Worm (Caenorhabditis elegans) whole organism, L1 larva: ENCODE results near the gene B0334.20.

Experiments used
- C34B4.2 ChIP-seq: sonication (generic microtip); optimal IDR thresholded peaks from 2 replicates; lab custom pipeline; 2017; ENCODE audit warnings: mild to moderate bottlenecking, missing genetic modification characterization, missing compliant biosample characterization
- Y116A8C.19 ChIP-seq: sonication (generic microtip); optimal IDR thresholded peaks from 2 replicates; lab custom pipeline; 2016; ENCODE audit warnings: missing compliant biosample characterization, missing genetic modification characterization, borderline replicate concordance
- alr-1 ChIP-seq: fragments of 200-800 bp; sonication (Bioruptor generic); optimal IDR thresholded peaks from 2 replicates; lab custom pipeline; 2018; ENCODE audit warnings: borderline replicate concordance, mild to moderate bottlenecking, missing genetic modification characterization, missing compliant biosample characterization
- blmp-1 ChIP-seq: fragments of 150-350 bp; optimal IDR thresholded peaks from 2 replicates; lab custom pipeline; 2014; ENCODE audit warnings: missing biosample characterization, missing genetic modification characterization
- ceh-63 ChIP-seq: fragments of 200-800 bp; sonication (Bioruptor generic); optimal IDR thresholded peaks from 2 replicates; lab custom pipeline; 2018; ENCODE audit warnings: mild to moderate bottlenecking, missing genetic modification characterization, missing compliant biosample characterization
- ceh-8 ChIP-seq: fragments of 200-800 bp; sonication (Bioruptor generic); optimal IDR thresholded peaks from 2 replicates; lab custom pipeline; 2018; ENCODE audit warnings: mild to moderate bottlenecking, missing genetic modification characterization, moderate library complexity, missing compliant biosample characterization
- ceh-88 ChIP-seq: fragments of 200-800 bp; sonication (Bioruptor generic); IDR thresholded peaks from 2 replicates; pipeline ENCODE4 v1.3.6; 2022; ENCODE audit warnings: missing genetic modification characterization, missing compliant biosample characterization
- ceh-90 ChIP-seq: sonication (generic microtip); optimal IDR thresholded peaks from 2 replicates; lab custom pipeline; 2016; ENCODE audit warnings: missing genetic modification characterization, missing compliant biosample characterization
- dpl-1 ChIP-seq, 3 experiments: fragments of 150-350 bp in 2 of 3; sonication (generic microtip) in 1 of 3; optimal IDR thresholded peaks; 2 replicates each; lab custom pipeline; 2014 to 2017; ENCODE audit warnings: missing biosample characterization in 3 of 3, missing genetic modification characterization in 3 of 3, missing genetic modification reagents in 3 of 3
- dsc-1 ChIP-seq: sonication (generic microtip); optimal IDR thresholded peaks from 2 replicates; lab custom pipeline; 2016; ENCODE audit warnings: mild to moderate bottlenecking, missing genetic modification characterization, missing compliant biosample characterization
- egl-13 ChIP-seq: sonication (generic microtip); optimal IDR thresholded peaks from 2 replicates; lab custom pipeline; 2016; ENCODE audit warnings: missing genotype, missing genetic modification reagents, missing genetic modification characterization, missing compliant biosample characterization
- egl-27 ChIP-seq, 2 experiments: fragments of 150-350 bp in 1 of 2; sonication (generic microtip); optimal IDR thresholded peaks; 3 replicates each; lab custom pipeline; 2017 to 2018; ENCODE audit warnings: missing biosample characterization in 2 of 2, missing genetic modification characterization in 2 of 2, missing genetic modification reagents in 2 of 2
- elt-2 ChIP-seq: sonication (generic microtip); optimal IDR thresholded peaks from 2 replicates; lab custom pipeline; 2016; ENCODE audit warnings: missing genetic modification characterization, mild to moderate bottlenecking, inconsistent platforms, missing compliant biosample characterization, missing genetic modification reagents
- elt-3 ChIP-seq, 6 experiments: fragments of 150-350 bp in 1 of 6; sonication (generic microtip); optimal IDR thresholded peaks; 2 replicates each; lab custom pipeline; 2017 to 2018; ENCODE audit warnings: missing biosample characterization in 6 of 6, missing genetic modification characterization in 6 of 6, inconsistent platforms in 1 of 6
- ets-5 ChIP-seq: fragments of 200-800 bp; sonication (Bioruptor generic); IDR thresholded peaks from 2 replicates; pipeline ENCODE4 v1.3.6; 2022; ENCODE audit warnings: missing genetic modification characterization, missing compliant biosample characterization
- fkh-10 ChIP-seq: sonication (generic microtip); optimal IDR thresholded peaks from 2 replicates; lab custom pipeline; 2017; ENCODE audit warnings: missing biosample characterization, missing genetic modification reagents, missing genetic modification characterization
- fkh-4 ChIP-seq: sonication (generic microtip); optimal IDR thresholded peaks from 2 replicates; lab custom pipeline; 2016; ENCODE audit warnings: missing compliant biosample characterization, missing genetic modification characterization, borderline replicate concordance
- fkh-8 ChIP-seq: sonication (generic microtip); optimal IDR thresholded peaks from 2 replicates; lab custom pipeline; 2016; ENCODE audit warnings: mild to moderate bottlenecking, missing genetic modification characterization, missing compliant biosample characterization
- fos-1 ChIP-seq: fragments of 150-350 bp; optimal IDR thresholded peaks from 2 replicates; lab custom pipeline; 2014; ENCODE audit warnings: missing biosample characterization, missing genetic modification characterization
- grh-1 ChIP-seq: fragments of 200-800 bp; sonication (Bioruptor generic); IDR thresholded peaks from 2 replicates; pipeline ENCODE4 v1.3.6; 2022; ENCODE audit warnings: missing genetic modification reagents, missing genetic modification characterization, missing compliant biosample characterization
- hlh-17 ChIP-seq: fragments of 200-800 bp; sonication (Bioruptor generic); optimal IDR thresholded peaks from 2 replicates; lab custom pipeline; 2018; ENCODE audit warnings: missing genetic modification characterization, mild to moderate bottlenecking, missing compliant biosample characterization, moderate library complexity, borderline replicate concordance
- hlh-4 ChIP-seq: sonication (generic microtip); optimal IDR thresholded peaks from 2 replicates; lab custom pipeline; 2016; ENCODE audit warnings: mild to moderate bottlenecking, missing genetic modification characterization, missing compliant biosample characterization
- hpl-2 ChIP-seq: fragments of 150-350 bp; optimal IDR thresholded peaks from 2 replicates; lab custom pipeline; 2014; ENCODE audit warnings: missing biosample characterization, missing genetic modification reagents, missing genetic modification characterization
- isw-1 ChIP-seq: fragments of 200-800 bp; sonication (Bioruptor generic); IDR thresholded peaks from 2 replicates; pipeline ENCODE4 v1.3.6; 2022; ENCODE audit warnings: missing genetic modification characterization, missing compliant biosample characterization
- jun-1 ChIP-seq: fragments of 150-350 bp; optimal IDR thresholded peaks from 2 replicates; lab custom pipeline; 2014; ENCODE audit warnings: missing biosample characterization, missing genetic modification reagents, missing genetic modification characterization
- lin-13 ChIP-seq: fragments of 150-350 bp; optimal IDR thresholded peaks from 2 replicates; lab custom pipeline; 2014; ENCODE audit warnings: missing biosample characterization, missing genetic modification reagents, missing genetic modification characterization
- lin-14 ChIP-seq: fragments of 200-800 bp; sonication (Bioruptor generic); optimal IDR thresholded peaks from 2 replicates; lab custom pipeline; 2018; ENCODE audit warnings: mild to moderate bottlenecking, missing genetic modification characterization, moderate library complexity, missing compliant biosample characterization
- lin-35 ChIP-seq, 2 experiments: fragments of 150-350 bp; optimal IDR thresholded peaks; 2 replicates each; lab custom pipeline; 2014; ENCODE audit warnings: missing biosample characterization in 2 of 2, missing genetic modification characterization in 2 of 2, missing genetic modification reagents in 2 of 2
- lin-39 ChIP-seq: fragments of 150-350 bp; optimal IDR thresholded peaks from 2 replicates; lab custom pipeline; 2014; ENCODE audit warnings: missing biosample characterization, missing genetic modification reagents, missing genetic modification characterization
- lsy-2 ChIP-seq, 2 experiments: fragments of 150-350 bp; optimal IDR thresholded peaks; 2 replicates each; lab custom pipeline; 2014; ENCODE audit warnings: missing biosample characterization in 2 of 2, missing genetic modification characterization in 2 of 2
- nhr-19 ChIP-seq: fragments of 200-800 bp; sonication (Bioruptor generic); conservative IDR thresholded peaks from 2 replicates; pipeline ENCODE4 v1.3.6; 2022; ENCODE audit warnings: missing genetic modification characterization, missing compliant biosample characterization
- nhr-20 ChIP-seq: sonication (generic microtip); optimal IDR thresholded peaks from 2 replicates; lab custom pipeline; 2016; ENCODE audit warnings: mild to moderate bottlenecking, missing genetic modification characterization, missing compliant biosample characterization
- nhr-237 ChIP-seq: fragments of 150-350 bp; optimal IDR thresholded peaks from 2 replicates; lab custom pipeline; 2014; ENCODE audit warnings: missing biosample characterization, missing genetic modification characterization
- nhr-28 ChIP-seq: fragments of 150-350 bp; optimal IDR thresholded peaks from 2 replicates; lab custom pipeline; 2014; ENCODE audit warnings: missing biosample characterization, missing genetic modification characterization
- nhr-77 ChIP-seq: fragments of 150-350 bp; optimal IDR thresholded peaks from 2 replicates; lab custom pipeline; 2014; ENCODE audit warnings: missing biosample characterization, missing genetic modification characterization
- nhr-84 ChIP-seq: sonication (generic microtip); optimal IDR thresholded peaks from 2 replicates; lab custom pipeline; 2017; ENCODE audit warnings: missing biosample characterization, missing genetic modification characterization
- nhr-90 ChIP-seq: sonication (generic microtip); optimal IDR thresholded peaks from 2 replicates; lab custom pipeline; 2016; ENCODE audit warnings: mild to moderate bottlenecking, missing genetic modification characterization, missing compliant biosample characterization; ENCODE audit not compliant: poor library complexity
- pag-3 ChIP-seq: sonication (generic microtip); optimal IDR thresholded peaks from 2 replicates; lab custom pipeline; 2017; ENCODE audit warnings: missing genetic modification characterization, mild to moderate bottlenecking, missing compliant biosample characterization, antibody characterized with exemption, borderline replicate concordance; ENCODE audit not compliant: insufficient read depth
- skn-1 ChIP-seq: fragments of 150-350 bp; optimal IDR thresholded peaks from 2 replicates; lab custom pipeline; 2014; ENCODE audit warnings: missing biosample characterization, missing genetic modification characterization
- snpc-4 ChIP-seq: fragments of 150-350 bp; optimal IDR thresholded peaks from 2 replicates; lab custom pipeline; 2014; ENCODE audit warnings: missing biosample characterization, missing genetic modification characterization
- sptf-1 ChIP-seq: fragments of 150-350 bp; optimal IDR thresholded peaks from 2 replicates; lab custom pipeline; 2014; ENCODE audit warnings: missing biosample characterization, missing genetic modification characterization
- swsn-7 ChIP-seq: sonication (generic microtip); optimal IDR thresholded peaks from 2 replicates; lab custom pipeline; 2016; ENCODE audit warnings: missing genetic modification characterization, missing compliant biosample characterization
- tbx-2 ChIP-seq: sonication (generic microtip); optimal IDR thresholded peaks from 2 replicates; lab custom pipeline; 2016; ENCODE audit warnings: missing genetic modification characterization, missing compliant biosample characterization
- unc-30 ChIP-seq: sonication (generic microtip); optimal IDR thresholded peaks from 2 replicates; lab custom pipeline; 2017; ENCODE audit warnings: missing biosample characterization, missing genetic modification characterization
- unc-62 ChIP-seq: fragments of 150-350 bp; optimal IDR thresholded peaks from 2 replicates; lab custom pipeline; 2014; ENCODE audit warnings: missing biosample characterization, missing genetic modification reagents, missing genetic modification characterization
- unc-98 ChIP-seq: fragments of 200-800 bp; sonication (Bioruptor generic); IDR thresholded peaks from 2 replicates; pipeline ENCODE4 v1.3.6; 2022; ENCODE audit warnings: missing genetic modification characterization, missing compliant biosample characterization
- zag-1 ChIP-seq: fragments of 150-350 bp; optimal IDR thresholded peaks from 2 replicates; lab custom pipeline; 2014; ENCODE audit warnings: missing biosample characterization, missing genetic modification characterization

The B0334.20 gene

DNA sequence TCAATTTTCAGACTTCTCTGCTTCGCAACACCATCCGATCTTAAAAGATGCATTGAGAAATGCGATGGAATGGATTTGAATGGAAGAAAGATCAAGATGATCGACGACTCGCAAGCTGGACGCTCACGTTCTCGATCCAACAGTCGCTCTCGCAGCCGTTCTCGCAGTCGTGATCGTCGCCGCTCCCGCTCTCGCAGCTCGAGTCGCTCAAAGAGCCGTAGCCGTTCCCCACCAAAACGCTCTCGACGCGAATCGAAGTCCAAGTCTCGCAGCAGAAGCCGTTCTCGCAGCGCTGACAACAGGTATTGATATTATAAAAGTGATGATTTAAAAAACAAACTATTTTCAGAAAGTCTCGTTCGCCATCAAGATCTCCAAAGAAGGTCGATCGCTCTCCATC lies 45.1 kb downstream of the B0334.20 start:
- TF ChIP-seq swsn-7 (tag; lab: Kevin White, UChicago) = no peak
- 0 out of 2 replicates have a peak, but pooled peaks have one; percentile 6 for TF ChIP-seq grh-1 (GFP tag; lab: Robert Waterston, UW)

DNA sequence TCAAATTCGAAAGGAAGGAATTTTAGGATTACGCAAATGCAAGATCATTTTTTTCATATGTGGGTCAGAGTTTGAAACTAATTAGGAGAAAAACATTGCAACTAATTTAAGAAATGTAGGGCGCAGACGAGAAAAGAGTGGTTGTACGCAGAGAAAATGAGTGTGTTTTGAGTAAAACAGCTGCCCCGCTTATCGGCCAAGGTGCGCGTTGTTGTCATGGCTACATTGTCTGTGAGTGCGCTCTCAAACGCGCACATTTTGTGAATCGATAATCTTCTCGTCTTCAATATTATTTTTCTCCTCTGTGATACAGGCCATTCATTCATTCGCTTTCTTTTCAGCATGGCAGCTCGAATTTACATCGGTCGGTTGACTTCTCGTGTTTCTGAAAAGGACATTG lies 46.6 kb downstream of the B0334.20 start:
- TF ChIP-seq ceh-88 (GFP tag; lab: Robert Waterston, UW) (no peak), C34B4.2 (tag; lab: Kevin White, UChicago) (no peak), isw-1 (no peak), sptf-1 (no peak), lin-35 (GFP tag; optimal IDR thresholded peaks at IDR 0.05; lab: Kevin White, UChicago) (peak in 1 of 2 experiments; percentile 4), nhr-20 (tag; lab: Kevin White, UChicago) (no peak), alr-1 (no peak), fkh-8 (peak; percentile 98), unc-98 (GFP tag; lab: Robert Waterston, UW) (no peak), nhr-77 (no peak), zag-1 (tag; lab: Kevin White, UChicago) (no peak)

ce11 chrII:11453025-11453424 lies 47.2 kb downstream of the B0334.20 start, which contains the start of gene rsp-1:
Gene rsp-1, plus strand, starts transcription at chrII:11453362.
- no peak for TF ChIP-seq unc-62 (GFP tag; lab: Kevin White, UChicago)
- TF ChIP-seq elt-2 (tag; lab: Kevin White, UChicago) = peak; percentile 76
- no peak for TF ChIP-seq zag-1 (tag; lab: Kevin White, UChicago)
- peak; percentile 81 for TF ChIP-seq snpc-4
- peak; percentile 89 for TF ChIP-seq nhr-90 (tag; lab: Kevin White, UChicago)
- TF ChIP-seq Y116A8C.19 (tag; lab: Kevin White, UChicago) = no peak
- peak; percentile 29 for TF ChIP-seq fkh-4 (tag; lab: Kevin White, UChicago)
- peak; percentile 91 to 94 for TF ChIP-seq lsy-2 (tag; optimal IDR thresholded peaks at IDR 0.05; lab: Kevin White, UChicago)
- TF ChIP-seq nhr-237 = no peak
- TF ChIP-seq hlh-17 = no peak
- TF ChIP-seq nhr-19 (GFP tag; lab: Robert Waterston, UW) = peak; percentile 90
- peak; percentile 80 for TF ChIP-seq grh-1 (GFP tag; lab: Robert Waterston, UW)
- no peak for TF ChIP-seq nhr-84 (tag; lab: Kevin White, UChicago)
- peak; percentile 89 for TF ChIP-seq dsc-1
- TF ChIP-seq lin-14 (GFP tag; lab: Kevin White, UChicago) = peak; percentile 89
- TF ChIP-seq fkh-10 = peak; percentile 57
- peak; percentile 83 for TF ChIP-seq skn-1 (tag; lab: Kevin White, UChicago)
- TF ChIP-seq ceh-63 = no peak
- no peak for TF ChIP-seq hlh-4 (tag; lab: Kevin White, UChicago)
- TF ChIP-seq pag-3 (tag; lab: Kevin White, UChicago) = no peak
- no peak for TF ChIP-seq ceh-90
- TF ChIP-seq egl-13 (tag; lab: Kevin White, UChicago) = peak; percentile 49
- peak; percentile 78 for TF ChIP-seq nhr-77
- no peak for TF ChIP-seq alr-1
- peak; percentile 91 for TF ChIP-seq jun-1 (tag; lab: Kevin White, UChicago)
- peak; percentile 78 for TF ChIP-seq fos-1 (tag; lab: Kevin White, UChicago)
- peak; percentile 55 for TF ChIP-seq ceh-8
- TF ChIP-seq lin-13 = peak; percentile 89
- TF ChIP-seq dpl-1 (GFP tag; optimal IDR thresholded peaks at IDR 0.05; lab: Kevin White, UChicago) = peak; percentile 84 to 88 (median 87)
- no peak for TF ChIP-seq unc-30
- no peak for TF ChIP-seq nhr-28
- TF ChIP-seq hpl-2 (GFP tag; lab: Kevin White, UChicago) = peak; percentile 80
- no peak for TF ChIP-seq ets-5
- TF ChIP-seq egl-27 (tag; optimal IDR thresholded peaks at IDR 0.05; lab: Kevin White, UChicago) = no peak
- no peak for TF ChIP-seq sptf-1
- peak in 4 of 6 experiments; percentile 24 to 96 (median 67) for TF ChIP-seq elt-3 (tag; optimal IDR thresholded peaks at IDR 0.05; lab: Kevin White, UChicago)
- peak; percentile 91 for TF ChIP-seq swsn-7 (tag; lab: Kevin White, UChicago)
- no peak; the same call in 1 of the 2 replicates for TF ChIP-seq ceh-88 (GFP tag; lab: Robert Waterston, UW)
- TF ChIP-seq blmp-1 (tag; lab: Kevin White, UChicago) = peak; percentile 27
- TF ChIP-seq lin-39 (tag; lab: Kevin White, UChicago) = peak; percentile 42
- peak; percentile 88 for TF ChIP-seq tbx-2 (tag; lab: Kevin White, UChicago)
